Worm (Caenorhabditis elegans): Measurements from ENCODE around the gene K09E9.3.

- no peak for TF ChIP-seq ama-1 (optimal IDR thresholded peaks at IDR 0.05)
- TF ChIP-seq ama-1 (GFP tag; optimal IDR thresholded peaks at IDR 0.05), result no peak
- TF ChIP-seq B0336.3 (GFP tag; IDR thresholded peaks at IDR 0.05), result no peak
- TF ChIP-seq ccch-3 (GFP tag; optimal IDR thresholded peaks at IDR 0.05), result no peak
- TF ChIP-seq aptf-3 (GFP tag; IDR thresholded peaks at IDR 0.05), result no peak
- no peak for TF ChIP-seq akir-1 (GFP tag; optimal IDR thresholded peaks at IDR 0.05)
- TF ChIP-seq hsf-1 (GFP tag; IDR thresholded peaks at IDR 0.05), result no peak
- no peak for TF ChIP-seq unc-62 (GFP tag; optimal IDR thresholded peaks at IDR 0.05)
- TF ChIP-seq snpc-4 (GFP tag; optimal IDR thresholded peaks at IDR 0.05), result no peak
- no peak for TF ChIP-seq snpc-4 (tag; optimal IDR thresholded peaks at IDR 0.05)
- TF ChIP-seq F23B12.7 (tag; optimal IDR thresholded peaks at IDR 0.05; ENCODE audit: insufficient read depth), result no peak
- no peak for TF ChIP-seq ceh-40 (GFP tag; IDR thresholded peaks at IDR 0.05)
- no peak for TF ChIP-seq ekl-4 (GFP tag; IDR thresholded peaks at IDR 0.05)
- TF ChIP-seq dpff-1 (tag; optimal IDR thresholded peaks at IDR 0.05), result no peak
- no peak for TF ChIP-seq F57A8.1 (GFP tag; optimal IDR thresholded peaks at IDR 0.05)
Measured at ce11 chrX:15627814-15628213, 14.2 kb upstream of the K09E9.3 start.
